Worm (Caenorhabditis elegans) whole organism, midembryonic: Measurements from ENCODE around the gene T21B10.4.

ENCODE experiments used
- cog-1 ChIP-seq: sonication (generic microtip); optimal IDR thresholded peaks from 2 replicates; lab custom pipeline; 2016; ENCODE audit warnings: missing genetic modification characterization, missing compliant biosample characterization
- flt-1 ChIP-seq: fragments of 200-800 bp; sonication (Bioruptor generic); IDR thresholded peaks from 2 replicates; pipeline ENCODE4 v1.3.6; 2022; ENCODE audit warnings: missing genetic modification characterization, missing compliant biosample characterization
- klf-2 ChIP-seq: fragments of 200-800 bp; sonication (Bioruptor generic); conservative IDR thresholded peaks from 2 replicates; pipeline ENCODE4 v1.3.6; 2022; ENCODE audit warnings: missing genetic modification reagents, missing genetic modification characterization, missing compliant biosample characterization
- med-1 ChIP-seq: sonication (generic microtip); optimal IDR thresholded peaks from 2 replicates; lab custom pipeline; 2017; ENCODE audit warnings: missing genetic modification characterization, mild to moderate bottlenecking, missing compliant biosample characterization, antibody characterized with exemption, missing genetic modification reagents; ENCODE audit not compliant: insufficient read depth
- ref-1 ChIP-seq: fragments of 200-800 bp; sonication (Bioruptor generic); conservative IDR thresholded peaks from 2 replicates; pipeline ENCODE4 v1.3.6; 2022; ENCODE audit warnings: missing genetic modification reagents, missing genetic modification characterization, missing compliant biosample characterization
- tab-1 ChIP-seq: fragments of 200-800 bp; sonication (Bioruptor generic); IDR thresholded peaks from 2 replicates; pipeline ENCODE4 v1.3.6; 2022; ENCODE audit warnings: missing genetic modification characterization, missing compliant biosample characterization

DNA sequence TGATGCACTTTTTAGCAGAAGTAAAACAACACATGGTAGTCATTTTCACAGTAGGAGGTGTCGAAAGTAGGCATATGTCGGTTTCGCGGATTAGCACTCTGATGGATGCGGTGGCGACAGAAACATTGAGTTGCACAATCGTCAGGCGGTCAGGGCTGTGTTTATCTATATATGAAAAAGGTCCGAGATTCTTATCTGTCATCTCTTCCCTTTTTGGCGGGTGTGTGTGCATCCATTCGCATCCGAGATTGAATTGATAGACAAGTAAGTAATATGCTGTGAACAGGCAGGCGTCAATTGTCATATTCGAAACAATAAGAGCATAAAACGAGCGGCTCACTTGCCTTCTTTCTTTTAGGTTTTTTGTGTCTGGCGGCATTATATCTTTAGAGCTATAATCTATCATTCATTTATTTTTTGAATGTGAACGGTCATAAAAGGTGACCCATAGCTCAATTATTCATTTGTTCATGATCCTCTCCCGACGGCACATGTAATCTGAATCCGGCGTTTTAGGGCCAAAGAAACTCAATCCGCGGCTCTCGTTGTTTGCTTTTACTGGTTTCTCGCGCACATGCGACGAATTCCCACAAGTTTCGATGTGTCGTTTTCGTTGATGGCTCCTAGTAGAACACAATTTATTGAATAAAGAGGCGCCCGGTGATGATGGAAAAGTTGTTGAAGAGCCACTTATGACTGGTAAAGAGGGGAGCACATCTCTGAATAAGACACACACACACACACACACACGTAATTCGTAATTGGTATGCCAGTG lies 41.9 kb upstream of the T21B10.4 start:
- TF ChIP-seq ref-1 (GFP tag; lab: Robert Waterston, UW) (0 out of 2 replicates have a peak, but pooled peaks have one; percentile 31), cog-1 (no peak), med-1 (GFP tag; lab: Kevin White, UChicago) (no peak), klf-2 (GFP tag; lab: Robert Waterston, UW) (no peak), tab-1 (GFP tag; lab: Robert Waterston, UW) (no peak), flt-1 (GFP tag; lab: Robert Waterston, UW) (no peak)
